Worm (Caenorhabditis elegans): ENCODE results near the gene T28H10.1.

- TF ChIP-seq pha-4 (tag; optimal IDR thresholded peaks at IDR 0.05) (no peak), drap-1 (GFP tag; optimal IDR thresholded peaks at IDR 0.05) (no peak), lin-13 (tag; optimal IDR thresholded peaks at IDR 0.05) (no peak), unc-120 (tag; optimal IDR thresholded peaks at IDR 0.05; ENCODE audit: poor library complexity, severe bottlenecking) (no peak), unc-62 (GFP tag; optimal IDR thresholded peaks at IDR 0.05) (no peak), nhr-237 (tag; optimal IDR thresholded peaks at IDR 0.05) (no peak), elt-3 (tag; optimal IDR thresholded peaks at IDR 0.05) (no peak), ces-1 (GFP tag; optimal IDR thresholded peaks at IDR 0.05) (no peak), snpc-4 (tag; optimal IDR thresholded peaks at IDR 0.05) (no peak), blmp-1 (tag; optimal IDR thresholded peaks at IDR 0.05) (no peak), mep-1 (tag; optimal IDR thresholded peaks at IDR 0.05) (no peak), flh-1 (GFP tag; optimal IDR thresholded peaks at IDR 0.05) (no peak)
Measured at ce11 chrV:12478111-12478510, 25.5 kb upstream of the T28H10.1 start, which contains the start of gene atn-1.

Measured in whole organism, mixed stage, embryonic.